Fruit fly (Drosophila melanogaster): Measurements from ENCODE around the gene Naa20A.
A peak's percentile ranks its signal among the peaks of the same experiment; 100 is the strongest.

The Naa20A gene

DNA sequence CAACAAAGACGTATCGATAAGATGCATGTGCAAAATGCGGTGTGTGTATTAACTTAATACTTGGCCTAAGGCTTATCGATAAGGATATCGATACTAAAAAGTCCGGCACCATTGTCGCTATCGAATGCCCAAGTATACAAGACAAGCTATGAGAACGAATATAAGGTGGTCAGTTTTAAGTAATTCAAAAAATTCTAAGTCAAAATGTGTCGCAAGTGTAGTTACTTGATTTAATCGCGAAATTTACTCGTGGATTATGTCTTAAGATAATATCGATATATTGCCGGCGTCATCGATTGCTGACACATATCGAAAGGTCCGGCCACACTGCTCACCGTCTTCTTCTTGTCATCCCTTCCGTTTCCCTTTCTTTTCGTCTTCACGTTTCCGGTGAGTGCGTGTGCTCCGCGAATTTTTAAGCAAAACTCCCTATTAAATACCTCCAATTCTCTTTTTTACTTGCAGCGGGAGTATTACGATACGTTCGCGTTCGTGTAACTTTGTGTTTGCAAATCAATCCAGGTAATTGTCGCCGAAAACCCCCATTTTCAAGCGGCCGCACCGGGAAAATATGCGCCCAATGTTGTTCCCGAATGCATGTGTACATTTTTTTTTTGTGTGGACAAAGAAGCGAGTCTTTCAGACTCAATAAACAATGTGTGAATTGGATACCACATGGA is 25.1 kb downstream of the Naa20A start, which contains the start of gene RpS10b (continued):
- TF ChIP-seq CG8119 (GFP tag; IDR thresholded peaks at IDR 0.05) (no peak), Hr4 (GFP tag; optimal IDR thresholded peaks at IDR 0.05) (peak; percentile 22), CG31627 (GFP tag; optimal IDR thresholded peaks at IDR 0.05) (peak; percentile 77), topi (GFP tag; optimal IDR thresholded peaks at IDR 0.05) (peak; percentile 89), dac (GFP tag; optimal IDR thresholded peaks at IDR 0.05) (no peak), cyc (GFP tag; optimal IDR thresholded peaks at IDR 0.05) (peak; percentile 84), Eip93F (GFP tag; optimal IDR thresholded peaks at IDR 0.05) (no peak), Hr38 (GFP tag; optimal IDR thresholded peaks at IDR 0.05) (no peak), CG32006 (GFP tag; optimal IDR thresholded peaks at IDR 0.05) (peak; percentile 52)

DNA sequence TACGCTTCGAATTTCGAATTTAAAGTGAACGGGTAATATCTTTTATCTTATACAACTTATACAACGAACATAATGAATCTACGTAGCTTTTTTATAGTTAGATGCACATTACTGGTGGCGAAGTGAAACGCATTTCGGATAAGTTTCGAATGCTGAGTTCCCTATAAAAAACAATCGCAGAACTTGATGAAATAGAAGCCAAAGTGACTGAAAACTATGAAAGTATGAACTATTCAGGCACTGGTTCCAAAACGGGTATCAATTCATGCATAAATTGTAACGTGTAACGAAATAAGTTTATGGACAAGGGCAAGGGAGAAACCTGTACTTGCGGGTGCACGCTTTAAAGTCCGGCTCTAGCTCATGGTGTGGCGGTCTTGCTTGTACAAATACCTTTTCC is 27.0 kb downstream of the Naa20A start:
- no peak for TF ChIP-seq fd85E (GFP tag; optimal IDR thresholded peaks at IDR 0.05)
- no peak for TF ChIP-seq Eip78C (GFP tag)
- no peak for TF ChIP-seq fd59A (GFP tag; optimal IDR thresholded peaks at IDR 0.05)
- TF ChIP-seq CG6792 (GFP tag; optimal IDR thresholded peaks at IDR 0.05) = no peak
- TF ChIP-seq Lpt (GFP tag; optimal IDR thresholded peaks at IDR 0.05) = no peak
- TF ChIP-seq eg (GFP tag; IDR thresholded peaks at IDR 0.05) = no peak
- TF ChIP-seq Sox14 (GFP tag; optimal IDR thresholded peaks at IDR 0.05) = no peak
- no peak for TF ChIP-seq cyc (GFP tag; optimal IDR thresholded peaks at IDR 0.05)
- no peak for TF ChIP-seq CG34406 (GFP tag; optimal IDR thresholded peaks at IDR 0.05)
- no peak for TF ChIP-seq CG9139 (GFP tag; optimal IDR thresholded peaks at IDR 0.05)
- TF ChIP-seq CG10631 (GFP tag; optimal IDR thresholded peaks at IDR 0.05) = no peak

DNA sequence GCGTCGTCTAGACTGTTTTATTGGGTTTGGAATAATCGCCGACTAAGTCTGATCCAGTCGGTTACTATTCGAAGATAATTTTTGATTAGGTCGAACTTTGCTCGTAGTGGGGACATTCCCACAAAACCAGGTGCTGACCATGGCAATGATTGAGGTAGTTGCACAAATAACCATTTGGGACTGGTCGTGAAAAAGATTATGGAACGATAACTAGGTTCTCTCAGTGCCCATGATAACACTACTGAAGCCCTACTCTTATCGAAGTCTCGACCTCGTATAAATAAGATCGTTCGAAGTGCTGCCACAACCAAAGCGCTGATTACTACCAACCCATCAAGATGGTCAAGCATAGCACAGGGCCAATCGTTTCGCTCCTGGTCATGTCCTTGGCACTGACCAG is 30.6 kb downstream of the Naa20A start, which contains the start of gene CG14205:
Gene CG14205 (plus strand): TSS at position 301 of the 400 bp plus-strand sequence.
- TF ChIP-seq CG3032 (tag; optimal IDR thresholded peaks at IDR 0.05) (no peak), CG6854 (GFP tag; optimal IDR thresholded peaks at IDR 0.05) (no peak), CG8319 (GFP tag; optimal IDR thresholded peaks at IDR 0.05) (no peak), CG9139 (GFP tag; optimal IDR thresholded peaks at IDR 0.05) (no peak), Eip75B (GFP tag; optimal IDR thresholded peaks at IDR 0.05) (no peak)

DNA sequence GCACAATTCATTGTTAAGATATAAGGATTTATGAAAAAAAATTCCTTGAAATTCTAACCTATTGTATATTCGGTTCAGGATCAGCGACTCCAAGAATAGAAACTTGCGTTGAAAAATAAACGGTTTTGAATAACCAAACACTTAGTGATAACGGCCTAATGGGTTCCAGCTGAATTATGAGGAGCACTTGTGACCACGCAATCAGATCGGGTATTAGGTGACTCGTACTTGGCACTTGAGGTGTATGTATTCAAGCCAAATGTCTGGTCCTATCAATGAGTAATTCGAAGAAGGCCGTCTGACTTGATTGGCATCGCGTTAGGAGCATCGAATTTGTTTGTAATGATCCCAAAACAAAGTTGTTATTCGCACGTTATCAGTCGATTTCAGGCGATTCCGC is 32.3 kb downstream of the Naa20A start:
- TF ChIP-seq Smox (GFP tag; optimal IDR thresholded peaks at IDR 0.05) = no peak
- TF ChIP-seq Met (GFP tag; optimal IDR thresholded peaks at IDR 0.05) = no peak
- TF ChIP-seq CG32006 (GFP tag; optimal IDR thresholded peaks at IDR 0.05) = no peak
- no peak for TF ChIP-seq spab (GFP tag; optimal IDR thresholded peaks at IDR 0.05)
- no peak for TF ChIP-seq CG3919 (GFP tag; optimal IDR thresholded peaks at IDR 0.05)
- no peak for TF ChIP-seq CG4318 (GFP tag; optimal IDR thresholded peaks at IDR 0.05)
- TF ChIP-seq Eip93F (GFP tag; optimal IDR thresholded peaks at IDR 0.05) = no peak
- TF ChIP-seq Ets21C (GFP tag; optimal IDR thresholded peaks at IDR 0.05) = no peak
- TF ChIP-seq esn (GFP tag; optimal IDR thresholded peaks at IDR 0.05) = no peak
- TF ChIP-seq CG10669 (GFP tag; optimal IDR thresholded peaks at IDR 0.05) = no peak
- TF ChIP-seq Blimp-1 (GFP tag; optimal IDR thresholded peaks at IDR 0.05) = no peak
- TF ChIP-seq dac (GFP tag; optimal IDR thresholded peaks at IDR 0.05) = no peak
- no peak for TF ChIP-seq CG10631 (GFP tag; optimal IDR thresholded peaks at IDR 0.05)
- no peak for TF ChIP-seq CG31627 (GFP tag; optimal IDR thresholded peaks at IDR 0.05)
- TF ChIP-seq Eip78C (GFP tag) = no peak
- no peak for TF ChIP-seq Sox14 (GFP tag; optimal IDR thresholded peaks at IDR 0.05)
- no peak for TF ChIP-seq CG9139 (GFP tag; optimal IDR thresholded peaks at IDR 0.05)
- no peak for TF ChIP-seq fd59A (GFP tag; optimal IDR thresholded peaks at IDR 0.05)

DNA sequence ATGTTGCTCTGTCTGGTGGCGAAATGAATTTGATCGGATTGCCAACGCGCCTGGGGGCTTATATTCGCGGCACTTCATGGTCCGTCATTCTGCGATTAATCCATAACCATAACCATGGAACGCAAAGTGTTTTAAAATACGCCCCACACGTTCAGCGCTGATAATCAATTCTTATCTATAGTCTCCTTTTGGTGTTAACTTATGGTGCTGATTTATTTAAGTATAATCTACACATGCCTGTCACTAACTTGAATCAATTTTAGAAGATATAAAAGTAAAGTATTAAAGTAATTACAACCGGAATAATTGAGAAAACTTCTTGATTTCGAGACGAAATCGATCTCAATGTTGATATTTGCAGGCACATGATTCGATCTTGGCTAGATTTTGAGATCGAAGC is 32.8 kb downstream of the Naa20A start, which contains the start of gene CG14219:
Gene CG14219 (minus strand): TSS at position 101 of the 400 bp plus-strand sequence.
- no peak for TF ChIP-seq Sox14 (GFP tag; optimal IDR thresholded peaks at IDR 0.05)
- no peak for TF ChIP-seq CG6854 (GFP tag; optimal IDR thresholded peaks at IDR 0.05)
- no peak for TF ChIP-seq CG9139 (GFP tag; optimal IDR thresholded peaks at IDR 0.05)
- TF ChIP-seq Sox15 (GFP tag; optimal IDR thresholded peaks at IDR 0.05) = no peak
- no peak for TF ChIP-seq dsx (GFP tag; optimal IDR thresholded peaks at IDR 0.05; ENCODE audit: poor library complexity, severe bottlenecking)
- TF ChIP-seq CG6163 (GFP tag; IDR thresholded peaks at IDR 0.05) = no peak
- no peak for TF ChIP-seq dac (GFP tag; optimal IDR thresholded peaks at IDR 0.05)
- no peak for TF ChIP-seq esn (GFP tag; optimal IDR thresholded peaks at IDR 0.05)
- TF ChIP-seq fd59A (GFP tag; optimal IDR thresholded peaks at IDR 0.05) = no peak
- no peak for TF ChIP-seq CG16779 (tag; optimal IDR thresholded peaks at IDR 0.05)
- no peak for TF ChIP-seq svp (GFP tag)
- TF ChIP-seq CG11902 (GFP tag; optimal IDR thresholded peaks at IDR 0.05) = no peak
- no peak for TF ChIP-seq CG10669 (GFP tag; optimal IDR thresholded peaks at IDR 0.05)
- TF ChIP-seq Hr4 (GFP tag; optimal IDR thresholded peaks at IDR 0.05) = no peak
- no peak for TF ChIP-seq CG11762 (GFP tag; optimal IDR thresholded peaks at IDR 0.05; ENCODE audit: insufficient read depth)

Measured in whole organism, prepupa.